Fruit fly (Drosophila melanogaster) whole organism: ENCODE measurements around the gene CkIalpha.

Experiments used
- CG8478 ChIP-seq: fragments of >200 bp; optimal IDR thresholded peaks from 2 replicates; lab custom pipeline; 2018; ENCODE audit warnings: inconsistent platforms
- usp ChIP-seq: fragments of >200 bp; optimal IDR thresholded peaks from 2 replicates; lab custom pipeline; 2017; ENCODE audit warnings: missing biosample characterization, missing genetic modification characterization, mixed read lengths

DNA sequence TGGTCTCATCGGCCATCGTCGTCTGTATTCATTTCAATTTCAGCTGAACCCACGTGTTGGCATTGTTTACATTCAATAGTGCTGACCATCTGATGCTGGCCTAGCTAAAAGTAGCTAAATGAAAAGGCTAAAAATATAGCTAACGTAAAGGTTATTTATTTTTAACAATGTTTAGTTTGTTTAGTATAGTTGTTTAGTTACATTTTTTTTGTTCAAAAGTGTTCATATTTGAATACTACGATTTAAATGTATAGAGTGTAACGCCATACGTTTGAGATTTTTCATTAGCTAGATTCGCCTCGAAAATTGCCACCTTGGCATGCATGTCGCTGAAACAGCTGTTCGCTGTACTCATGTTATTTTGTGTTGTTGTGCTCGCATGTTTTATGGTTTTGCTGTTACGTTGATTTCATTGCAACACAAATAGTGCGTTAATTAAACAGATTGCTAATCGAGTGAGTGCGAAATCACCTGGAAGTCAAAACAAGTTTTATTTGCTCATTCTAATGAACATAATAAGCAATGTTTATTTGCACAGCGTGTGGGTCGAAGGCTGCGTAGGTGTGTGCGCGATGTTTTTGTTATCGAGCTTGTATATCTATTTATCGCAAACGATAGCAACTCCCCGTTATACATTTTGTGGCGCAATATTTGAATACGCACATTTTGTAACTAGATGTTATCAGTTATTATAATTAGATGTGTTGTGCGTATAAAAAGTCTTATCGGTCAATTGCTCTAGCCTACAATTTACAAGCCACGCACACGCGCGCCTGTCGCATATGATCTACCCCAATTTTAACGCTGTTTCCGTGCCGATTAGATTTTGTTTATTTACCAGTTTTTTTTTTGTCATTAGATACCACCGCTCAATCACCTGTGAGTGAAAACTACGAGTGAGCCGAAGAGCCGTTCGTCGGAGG lies 41.6 kb upstream of the CkIalpha start, which contains the start of the genes CG1463 and Fpgs1:
- TF ChIP-seq usp (GFP tag; lab: Kevin White, UChicago) = no peak
- no peak for TF ChIP-seq CG8478 (lab: Kevin White, UChicago)
